Fruit fly (Drosophila melanogaster) whole organism, embryonic: Measurements from ENCODE around the gene CG6048.

Experiments used
- Aef1 ChIP-seq: fragments of 200-800 bp; sonication (Bioruptor generic); IDR thresholded peaks from 3 replicates; pipeline ENCODE4 v1.3.6; 2022; ENCODE audit warnings: missing biosample characterization, missing genetic modification characterization
- CG12236 ChIP-seq: fragments of 200-800 bp; sonication (Bioruptor generic); optimal IDR thresholded peaks from 2 replicates; lab custom pipeline; 2016; ENCODE audit warnings: missing biosample characterization, missing genetic modification characterization
- CG1233 ChIP-seq: fragments of 200-800 bp; sonication (Bioruptor generic); optimal IDR thresholded peaks from 4 replicates; lab custom pipeline; 2018; ENCODE audit warnings: missing biosample characterization, mild to moderate bottlenecking, missing genetic modification characterization
- CG13775 ChIP-seq: fragments of 200-800 bp; sonication (Bioruptor generic); optimal IDR thresholded peaks from 3 replicates; lab custom pipeline; 2017; ENCODE audit warnings: missing biosample characterization, mild to moderate bottlenecking, missing genetic modification characterization
- CG14710 ChIP-seq: fragments of 200-800 bp; sonication (Bioruptor generic); optimal IDR thresholded peaks from 3 replicates; lab custom pipeline; 2019; ENCODE audit warnings: missing biosample characterization, mild to moderate bottlenecking, missing genetic modification characterization, moderate library complexity
- CG15269 ChIP-seq: fragments of 200-800 bp; sonication (Bioruptor generic); optimal IDR thresholded peaks from 2 replicates; lab custom pipeline; 2018; ENCODE audit warnings: missing biosample characterization, mild to moderate bottlenecking, missing genetic modification characterization, moderate library complexity
- CG17361 ChIP-seq: fragments of 200-800 bp; sonication (Bioruptor generic); IDR thresholded peaks from 3 replicates; pipeline ENCODE4 v1.3.6; 2022; ENCODE audit warnings: missing biosample characterization, missing genetic modification characterization
- CG17802 ChIP-seq: fragments of 200-800 bp; sonication (Bioruptor generic); optimal IDR thresholded peaks from 2 replicates; lab custom pipeline; 2018; ENCODE audit warnings: missing biosample characterization, mild to moderate bottlenecking, missing genetic modification characterization, moderate library complexity
- CG30403 ChIP-seq: fragments of 200-800 bp; sonication (Bioruptor generic); optimal IDR thresholded peaks from 3 replicates; lab custom pipeline; 2016; ENCODE audit warnings: missing biosample characterization, missing genetic modification characterization
- CG31441 ChIP-seq: fragments of 200-800 bp; sonication (Bioruptor generic); IDR thresholded peaks from 2 replicates; pipeline ENCODE4 v1.3.6; 2022; ENCODE audit warnings: missing biosample characterization, missing genetic modification characterization
- CG33557 ChIP-seq: fragments of 200-800 bp; sonication (Bioruptor generic); optimal IDR thresholded peaks from 2 replicates; lab custom pipeline; 2019; ENCODE audit warnings: missing biosample characterization, mild to moderate bottlenecking, missing genetic modification characterization, moderate library complexity
- CG6791 ChIP-seq: fragments of 200-800 bp; sonication (Bioruptor generic); IDR thresholded peaks from 3 replicates; pipeline ENCODE4 v1.3.6; 2022; ENCODE audit warnings: missing biosample characterization, missing genetic modification characterization; ENCODE audit not compliant: partially characterized antibody
- CG7556 ChIP-seq: fragments of 200-800 bp; sonication (Bioruptor generic); optimal IDR thresholded peaks from 2 replicates; lab custom pipeline; 2017; ENCODE audit warnings: missing biosample characterization, mild to moderate bottlenecking, missing genetic modification characterization
- CG7839 ChIP-seq: fragments of 200-800 bp; sonication (Bioruptor generic); optimal IDR thresholded peaks from 3 replicates; lab custom pipeline; 2018; ENCODE audit warnings: missing biosample characterization, mild to moderate bottlenecking, missing genetic modification characterization, moderate library complexity
- CG8359 ChIP-seq: fragments of 200-800 bp; sonication (Bioruptor generic); optimal IDR thresholded peaks from 2 replicates; lab custom pipeline; 2017; ENCODE audit warnings: missing biosample characterization, mild to moderate bottlenecking, missing genetic modification characterization, borderline replicate concordance
- CG9215 ChIP-seq: fragments of 200-800 bp; sonication (Bioruptor generic); IDR thresholded peaks from 2 replicates; pipeline ENCODE4 v1.3.6; 2022; ENCODE audit warnings: missing biosample characterization, missing genetic modification characterization
- CG9797 ChIP-seq: fragments of 200-800 bp; sonication (Bioruptor generic); optimal IDR thresholded peaks from 3 replicates; lab custom pipeline; 2018; ENCODE audit warnings: missing biosample characterization, mild to moderate bottlenecking, missing genetic modification characterization
- CoRest ChIP-seq: fragments of 200-800 bp; sonication (Bioruptor generic); optimal IDR thresholded peaks from 3 replicates; lab custom pipeline; 2018; ENCODE audit warnings: missing biosample characterization, mild to moderate bottlenecking, missing genetic modification characterization, moderate library complexity
- D19A ChIP-seq: fragments of 200-800 bp; optimal IDR thresholded peaks from 3 replicates; lab custom pipeline; 2019; ENCODE audit warnings: missing biosample characterization, mild to moderate bottlenecking, missing genetic modification characterization, moderate library complexity
- E2f1 ChIP-seq: fragments of 200-800 bp; sonication (Bioruptor generic); IDR thresholded peaks from 2 replicates; pipeline ENCODE4 v1.3.6; 2022; ENCODE audit warnings: missing biosample characterization, missing genetic modification characterization
- E2f2 ChIP-seq: fragments of 200-800 bp; sonication (Bioruptor generic); IDR thresholded peaks from 2 replicates; pipeline ENCODE4 v1.3.6; 2022; ENCODE audit warnings: missing biosample characterization, missing genetic modification characterization
- Eip74EF ChIP-seq, 2 experiments: fragments of 200-800 bp in 1 of 2; fragments of >200 bp in 1 of 2; sonication (Bioruptor generic) in 1 of 2; optimal IDR thresholded peaks; 2 replicates each; lab custom pipeline; 2017 to 2019; ENCODE audit warnings: missing biosample characterization in 2 of 2, missing genetic modification characterization in 2 of 2, mild to moderate bottlenecking in 1 of 2, moderate library complexity in 1 of 2
- GATAe ChIP-seq: fragments of 200-800 bp; sonication (Bioruptor generic); conservative IDR thresholded peaks from 2 replicates; pipeline ENCODE4 v1.3.6; 2022; ENCODE audit warnings: missing biosample characterization, missing genetic modification characterization
- H2.0 ChIP-seq: fragments of 200-800 bp; sonication (Bioruptor generic); IDR thresholded peaks from 2 replicates; pipeline ENCODE4 v1.3.6; 2022; ENCODE audit warnings: missing biosample characterization, missing genetic modification characterization
- Hr3 ChIP-seq: fragments of 200-800 bp; sonication (Bioruptor generic); optimal IDR thresholded peaks from 3 replicates; lab custom pipeline; 2016; ENCODE audit warnings: missing biosample characterization, missing genetic modification characterization
- Lim3 ChIP-seq: fragments of 200-800 bp; sonication (Bioruptor generic); IDR thresholded peaks from 2 replicates; pipeline ENCODE4 v1.3.6; 2022; ENCODE audit warnings: missing biosample characterization, missing genetic modification characterization
- Meics ChIP-seq: fragments of 200-800 bp; sonication (Bioruptor generic); optimal IDR thresholded peaks from 2 replicates; lab custom pipeline; 2017; ENCODE audit warnings: missing biosample characterization, mild to moderate bottlenecking, missing genetic modification characterization
- Oaz ChIP-seq: fragments of 200-800 bp; sonication (Bioruptor generic); IDR thresholded peaks from 2 replicates; pipeline ENCODE4 v1.3.6; 2022; ENCODE audit warnings: missing biosample characterization, missing genetic modification characterization
- Pdp1 ChIP-seq, 2 experiments: fragments of 200-800 bp; sonication (Bioruptor generic); optimal IDR thresholded peaks; 3 replicates each; lab custom pipeline; 2016; ENCODE audit warnings: missing biosample characterization in 2 of 2, missing genetic modification characterization in 2 of 2, mild to moderate bottlenecking in 1 of 2, moderate library complexity in 1 of 2
- Rx ChIP-seq: fragments of 200-800 bp; sonication (Bioruptor generic); IDR thresholded peaks from 2 replicates; pipeline ENCODE4 v1.3.6; 2022; ENCODE audit warnings: missing biosample characterization, missing genetic modification characterization
- Ssrp ChIP-seq: fragments of 200-800 bp; sonication (Bioruptor generic); optimal IDR thresholded peaks from 2 replicates; lab custom pipeline; 2018; ENCODE audit warnings: missing biosample characterization, mild to moderate bottlenecking, missing genetic modification characterization, moderate library complexity
- ac ChIP-seq: fragments of 200-800 bp; sonication (Bioruptor generic); optimal IDR thresholded peaks from 3 replicates; lab custom pipeline; 2017; ENCODE audit warnings: missing biosample characterization, mild to moderate bottlenecking, missing genetic modification characterization
- bowl ChIP-seq: fragments of 200-800 bp; sonication (Bioruptor generic); IDR thresholded peaks from 2 replicates; pipeline ENCODE4 v1.3.6; 2022; ENCODE audit warnings: missing biosample characterization, missing genetic modification characterization
- caup ChIP-seq: fragments of 200-800 bp; sonication (Bioruptor generic); optimal IDR thresholded peaks from 3 replicates; lab custom pipeline; 2017; ENCODE audit warnings: missing biosample characterization, mild to moderate bottlenecking, missing genetic modification characterization, moderate library complexity; ENCODE audit not compliant: severe bottlenecking
- croc ChIP-seq: fragments of 200-800 bp; sonication (Bioruptor generic); conservative IDR thresholded peaks from 3 replicates; pipeline ENCODE4 v1.3.6; 2022; ENCODE audit warnings: missing biosample characterization, missing genetic modification characterization
- dan ChIP-seq: fragments of 200-800 bp; sonication (Bioruptor generic); IDR thresholded peaks from 2 replicates; pipeline ENCODE4 v1.3.6; 2022; ENCODE audit warnings: missing biosample characterization, missing genetic modification characterization
- ems ChIP-seq: fragments of 200-800 bp; sonication (Bioruptor generic); optimal IDR thresholded peaks from 3 replicates; lab custom pipeline; 2016; ENCODE audit warnings: missing biosample characterization, missing genetic modification characterization
- gt ChIP-seq: fragments of 200-800 bp; sonication (Bioruptor generic); IDR thresholded peaks from 2 replicates; pipeline ENCODE4 v1.3.6; 2022; ENCODE audit warnings: missing biosample characterization, missing genetic modification characterization
- hb ChIP-seq: fragments of 200-800 bp; sonication (Bioruptor generic); IDR thresholded peaks from 3 replicates; pipeline ENCODE4 v1.3.6; 2022; ENCODE audit warnings: missing biosample characterization, missing genetic modification characterization; ENCODE audit not compliant: partially characterized antibody
- ken ChIP-seq: fragments of 200-800 bp; sonication (Bioruptor generic); IDR thresholded peaks from 3 replicates; pipeline ENCODE4 v1.3.6; 2022; ENCODE audit warnings: missing biosample characterization, missing genetic modification characterization
- kni ChIP-seq: fragments of 200-800 bp; sonication (Bioruptor generic); optimal IDR thresholded peaks from 3 replicates; lab custom pipeline; 2017; ENCODE audit warnings: mild to moderate bottlenecking, missing biosample characterization, missing genetic modification reagents, missing genetic modification characterization
- nerfin-1 ChIP-seq: fragments of 200-800 bp; sonication (Bioruptor generic); optimal IDR thresholded peaks from 3 replicates; lab custom pipeline; 2019; ENCODE audit warnings: missing biosample characterization, mild to moderate bottlenecking, missing genetic modification characterization, moderate library complexity
- oc ChIP-seq: fragments of 200-800 bp; sonication (Bioruptor generic); optimal IDR thresholded peaks from 2 replicates; lab custom pipeline; 2018; ENCODE audit warnings: missing biosample characterization, mild to moderate bottlenecking, missing genetic modification characterization, moderate library complexity
- pros ChIP-seq: fragments of 200-800 bp; sonication (Bioruptor generic); optimal IDR thresholded peaks from 3 replicates; lab custom pipeline; 2019; ENCODE audit warnings: missing biosample characterization, mild to moderate bottlenecking, missing genetic modification characterization, moderate library complexity
- sna ChIP-seq: fragments of 200-800 bp; sonication (Bioruptor generic); IDR thresholded peaks from 2 replicates; pipeline ENCODE4 v1.3.6; 2022; ENCODE audit warnings: missing biosample characterization, missing genetic modification characterization; ENCODE audit not compliant: partially characterized antibody
- tio ChIP-seq: fragments of 200-800 bp; sonication (Bioruptor generic); optimal IDR thresholded peaks from 2 replicates; lab custom pipeline; 2017; ENCODE audit warnings: missing biosample characterization, missing genetic modification characterization, inconsistent platforms
- vvl ChIP-seq: fragments of 200-800 bp; sonication (Bioruptor generic); IDR thresholded peaks from 2 replicates; pipeline ENCODE4 v1.3.6; 2022; ENCODE audit warnings: missing biosample characterization, missing genetic modification characterization

CG6048 gene

DNA sequence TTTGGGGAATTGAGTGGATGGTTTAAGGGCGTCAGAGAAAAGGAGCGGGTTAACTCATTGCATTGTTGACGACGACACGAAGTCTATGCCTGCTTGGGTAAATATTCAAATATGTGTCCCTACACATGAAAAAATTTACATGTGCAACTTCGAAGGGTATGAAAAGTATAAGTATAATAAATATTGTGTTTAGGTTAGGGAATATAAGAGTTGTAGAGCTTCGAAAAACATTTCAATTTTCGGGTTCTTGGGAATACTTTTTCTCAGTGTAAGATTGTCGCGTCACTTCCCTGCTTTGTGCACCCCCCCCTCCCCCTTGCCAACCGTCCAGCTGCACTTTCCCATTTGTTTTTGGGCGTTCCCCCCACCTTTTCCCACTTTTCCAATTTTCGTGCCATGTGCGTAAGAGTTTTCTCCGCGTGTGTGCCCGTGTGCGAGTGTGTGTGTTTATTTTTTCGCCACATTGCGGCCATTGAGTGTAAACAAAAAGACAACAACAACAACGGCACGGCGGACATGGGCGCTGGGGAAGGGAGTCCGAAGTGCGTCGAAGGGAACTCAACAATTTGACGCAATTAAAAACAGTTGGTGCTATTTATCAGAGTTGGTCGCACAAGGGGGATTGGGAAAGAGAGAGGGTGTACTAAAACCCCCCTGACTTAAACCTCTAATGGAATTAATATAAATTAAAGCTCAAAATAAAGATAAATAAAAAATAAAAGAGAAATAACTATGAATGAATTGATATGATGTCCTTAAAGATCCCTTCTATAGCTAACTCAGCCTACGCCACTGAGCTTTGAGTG, 17.7 kb downstream of the CG6048 start (continued):
- peak; percentile 35 for TF ChIP-seq D19A
- peak; percentile 59 for TF ChIP-seq CG7839
- peak; percentile 56 for TF ChIP-seq CG15269 (tag; lab: Kevin White, UChicago)
- TF ChIP-seq ac (GFP tag; lab: Kevin White, UChicago), result no peak
- TF ChIP-seq dan (GFP tag; lab: Robert Waterston, UW), result 0 out of 2 replicates have a peak, but pooled peaks have one; percentile 26
- TF ChIP-seq oc (tag; lab: Kevin White, UChicago), result no peak
- no peak for TF ChIP-seq CG8359 (GFP tag; lab: Kevin White, UChicago)
- peak; percentile 70 for TF ChIP-seq CG31441 (GFP tag; lab: Robert Waterston, UW)
- peak; percentile 18; the same call in 1 of the 2 replicates for TF ChIP-seq Oaz
- TF ChIP-seq E2f2 (GFP tag; lab: Robert Waterston, UW), result no peak
- no peak for TF ChIP-seq kni (GFP tag; lab: Kevin White, UChicago)
- TF ChIP-seq croc (GFP tag; lab: Robert Waterston, UW), result peak; percentile 49; the same call in 2 of the 3 replicates
- peak in 1 of 2 experiments; percentile 8 for TF ChIP-seq Eip74EF (GFP tag; optimal IDR thresholded peaks at IDR 0.05; lab: Kevin White, UChicago)
- TF ChIP-seq Pdp1 (GFP tag; optimal IDR thresholded peaks at IDR 0.05; lab: Kevin White, UChicago), result peak in 1 of 2 experiments; percentile 15
- peak; percentile 11 for TF ChIP-seq CG33557 (GFP tag; lab: Kevin White, UChicago)
- TF ChIP-seq CG1233 (GFP tag; lab: Kevin White, UChicago), result peak; percentile 33
- TF ChIP-seq ems (GFP tag; lab: Kevin White, UChicago), result no peak
- peak; percentile 6 for TF ChIP-seq caup
- peak; percentile 55 for TF ChIP-seq vvl (GFP tag; lab: Robert Waterston, UW)
- peak; percentile 52; the same call in 2 of the 3 replicates for TF ChIP-seq Aef1
- TF ChIP-seq CG12236, result no peak
- TF ChIP-seq E2f1 (GFP tag; lab: Robert Waterston, UW), result peak; percentile 49
- peak; percentile 44 for TF ChIP-seq CG9215
- TF ChIP-seq sna, result no peak
- TF ChIP-seq Rx (GFP tag; lab: Robert Waterston, UW), result peak; percentile 27; the same call in 1 of the 2 replicates
- TF ChIP-seq CG14710 (tag; lab: Kevin White, UChicago), result peak; percentile 45
- peak; percentile 72 for TF ChIP-seq CG7556
- TF ChIP-seq Meics (GFP tag; lab: Kevin White, UChicago), result peak; percentile 10
- no peak for TF ChIP-seq CG9797
- TF ChIP-seq CG30403 (GFP tag; lab: Kevin White, UChicago), result peak; percentile 49
- TF ChIP-seq H2.0 (GFP tag; lab: Robert Waterston, UW), result peak; percentile 40; the same call in 1 of the 2 replicates
- no peak for TF ChIP-seq GATAe (GFP tag; lab: Robert Waterston, UW)
- no peak for TF ChIP-seq CG6791
- TF ChIP-seq Hr3 (GFP tag; lab: Kevin White, UChicago), result peak; percentile 47
- peak; percentile 38 for TF ChIP-seq CG13775 (GFP tag; lab: Kevin White, UChicago)
- TF ChIP-seq hb (GFP tag; lab: Robert Waterston, UW), result no peak
- TF ChIP-seq CoRest (tag; lab: Kevin White, UChicago), result peak; percentile 46
- TF ChIP-seq gt, result no peak
- no peak for TF ChIP-seq CG17802
- TF ChIP-seq bowl (GFP tag; lab: Robert Waterston, UW), result no peak
- TF ChIP-seq tio, result peak; percentile 6
- TF ChIP-seq nerfin-1 (tag; lab: Kevin White, UChicago), result no peak
- peak; percentile 79 for TF ChIP-seq CG17361 (GFP tag; lab: Robert Waterston, UW)
- TF ChIP-seq ken (GFP tag; lab: Robert Waterston, UW), result peak; percentile 40; the same call in 1 of the 3 replicates
- peak; percentile 9 for TF ChIP-seq pros
- TF ChIP-seq Lim3 (GFP tag; lab: Robert Waterston, UW), result 0 out of 2 replicates have a peak, but pooled peaks have one; percentile 5
- peak; percentile 58 for TF ChIP-seq Ssrp
